Worm (Caenorhabditis elegans): ENCODE results near the gene C09E8.6.
"Not testable (repeated sequence)": the region's sequence is repeated elsewhere in the genome, so short reads cannot be mapped to it uniquely, and the experiment has no call there.

Gene C09E8.6

DNA sequence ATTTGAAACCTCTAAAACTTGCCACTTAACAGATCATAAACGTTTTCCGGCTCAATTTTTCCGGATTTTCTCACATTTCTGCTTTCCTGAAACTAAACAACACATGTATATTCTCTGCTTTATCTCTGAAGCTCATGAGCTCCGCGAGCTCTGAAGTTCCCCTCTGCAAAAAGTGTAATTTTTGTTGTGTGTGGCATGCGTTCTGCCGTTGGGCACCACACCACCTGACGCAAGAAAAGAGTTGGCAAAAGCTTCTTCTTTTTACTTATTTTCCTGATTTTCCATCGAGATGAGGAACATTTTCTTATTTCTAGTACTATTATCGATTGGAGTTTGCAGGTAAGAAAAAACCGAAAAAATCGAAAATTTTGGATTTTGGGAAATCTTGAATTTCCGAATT lies 29.9 kb upstream of the C09E8.6 start, which contains the start of gene lgc-34:
Gene lgc-34 (plus strand): TSS at position 200 of the 400 bp plus-strand sequence.
- TF ChIP-seq ets-7 (tag; optimal IDR thresholded peaks at IDR 0.05) (no peak), B0310.2 (tag; optimal IDR thresholded peaks at IDR 0.05) (no peak), aly-1 (tag; optimal IDR thresholded peaks at IDR 0.05) (no peak)

DNA sequence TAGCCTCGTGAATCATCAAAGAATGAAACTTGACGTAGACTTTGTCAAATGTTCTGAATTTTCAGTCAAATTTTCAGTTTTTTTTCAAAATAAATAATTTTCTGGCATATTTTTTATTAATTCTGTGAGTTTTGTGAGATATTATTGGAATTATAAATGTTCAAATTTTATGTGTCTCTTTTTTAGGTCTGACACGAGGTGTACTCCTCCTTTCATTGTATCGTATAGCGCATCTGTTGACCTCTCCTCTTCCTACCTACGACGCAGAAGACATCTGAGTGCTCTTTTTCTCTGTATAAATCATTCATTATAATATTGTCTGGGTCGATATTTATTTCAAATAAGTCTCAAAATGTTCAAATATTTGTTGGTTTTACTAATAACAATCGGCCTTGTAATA lies 21.1 kb upstream of the C09E8.6 start, which contains the start of gene T27A1.3:
Gene T27A1.3 (plus strand): TSS at position 301 of the 400 bp plus-strand sequence.
- not testable (repeated sequence) for TF ChIP-seq ceh-13 (GFP tag; optimal IDR thresholded peaks at IDR 0.05); hmg-4 (GFP tag; optimal IDR thresholded peaks at IDR 0.05); F13C5.2 (tag; optimal IDR thresholded peaks at IDR 0.05)

DNA sequence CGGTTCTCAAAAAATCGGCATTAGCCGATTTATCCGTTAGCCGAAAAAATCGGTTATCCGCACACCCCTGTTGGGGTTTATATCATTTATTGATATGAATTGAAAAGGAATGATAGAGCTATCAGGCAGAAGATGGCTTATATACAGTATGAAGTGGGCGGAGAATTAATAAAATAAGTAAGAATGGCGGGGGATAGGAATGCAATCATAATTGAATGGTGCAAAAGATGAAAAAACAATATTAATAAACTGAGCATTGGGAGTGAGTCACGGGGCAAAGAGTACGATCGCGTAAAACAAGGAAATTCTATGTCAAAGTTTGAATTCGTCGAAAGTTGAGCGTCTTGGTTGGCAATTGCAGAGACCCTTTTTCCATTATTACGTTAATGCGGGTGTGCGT lies 19.5 kb upstream of the C09E8.6 start, which contains the start of gene T27A1.2:
Gene T27A1.2 (minus strand): TSS at position 101 of the 400 bp plus-strand sequence.
- TF ChIP-seq aly-1 (tag; optimal IDR thresholded peaks at IDR 0.05) (no peak), sea-1 (GFP tag; conservative IDR thresholded peaks at IDR 0.05) (no peak), pes-1 (GFP tag; IDR thresholded peaks at IDR 0.05) (no peak), ceh-13 (GFP tag; optimal IDR thresholded peaks at IDR 0.05) (no peak), ets-7 (tag; optimal IDR thresholded peaks at IDR 0.05) (no peak), ceh-36 (tag; optimal IDR thresholded peaks at IDR 0.05) (no peak), scrt-1 (GFP tag; IDR thresholded peaks at IDR 0.05) (no peak), flt-1 (GFP tag; IDR thresholded peaks at IDR 0.05) (no peak), hnd-1 (tag; optimal IDR thresholded peaks at IDR 0.05) (no peak), F13C5.2 (tag; optimal IDR thresholded peaks at IDR 0.05) (no peak), hmbx-1 (tag; optimal IDR thresholded peaks at IDR 0.05) (no peak), tra-4 (tag; optimal IDR thresholded peaks at IDR 0.05) (no peak), tbx-11 (GFP tag; IDR thresholded peaks at IDR 0.05) (no peak), B0310.2 (tag; optimal IDR thresholded peaks at IDR 0.05) (no peak), tbx-37 (GFP tag; conservative IDR thresholded peaks at IDR 0.05) (no peak), hmg-4 (GFP tag; optimal IDR thresholded peaks at IDR 0.05) (no peak), ama-1 (optimal IDR thresholded peaks at IDR 0.05) (no peak)

DNA sequence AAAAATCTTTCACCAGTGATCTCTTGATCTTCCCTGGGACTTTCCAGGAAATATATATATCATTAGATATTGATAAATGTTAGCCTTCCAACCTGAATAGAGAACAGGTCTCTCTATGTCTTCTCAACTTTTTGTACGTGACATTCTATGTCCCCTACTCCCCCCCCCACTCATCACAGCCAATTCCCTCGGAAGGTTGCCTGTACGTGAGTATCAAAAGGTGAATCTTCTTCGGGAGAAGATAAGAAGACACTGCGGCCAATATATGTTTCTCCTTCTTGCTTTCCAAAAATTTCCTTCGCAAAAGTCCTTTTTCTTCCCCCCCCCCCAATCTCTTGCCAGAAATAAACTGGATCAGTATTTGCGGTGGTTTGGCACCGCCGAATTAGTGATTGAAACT lies 13.9 kb upstream of the C09E8.6 start:
- TF ChIP-seq tbx-37 (GFP tag; conservative IDR thresholded peaks at IDR 0.05) (no peak), F13C5.2 (tag; optimal IDR thresholded peaks at IDR 0.05) (no peak), tra-4 (tag; optimal IDR thresholded peaks at IDR 0.05) (no peak), ceh-36 (tag; optimal IDR thresholded peaks at IDR 0.05) (no peak), flt-1 (GFP tag; IDR thresholded peaks at IDR 0.05) (no peak), scrt-1 (GFP tag; IDR thresholded peaks at IDR 0.05) (no peak), tbx-11 (GFP tag; IDR thresholded peaks at IDR 0.05) (no peak), ets-7 (tag; optimal IDR thresholded peaks at IDR 0.05) (no peak), hnd-1 (tag; optimal IDR thresholded peaks at IDR 0.05) (no peak), aly-1 (tag; optimal IDR thresholded peaks at IDR 0.05) (no peak), ceh-13 (GFP tag; optimal IDR thresholded peaks at IDR 0.05) (no peak), ama-1 (optimal IDR thresholded peaks at IDR 0.05) (no peak), pes-1 (GFP tag; IDR thresholded peaks at IDR 0.05) (no peak), sea-1 (GFP tag; conservative IDR thresholded peaks at IDR 0.05) (no peak)

DNA sequence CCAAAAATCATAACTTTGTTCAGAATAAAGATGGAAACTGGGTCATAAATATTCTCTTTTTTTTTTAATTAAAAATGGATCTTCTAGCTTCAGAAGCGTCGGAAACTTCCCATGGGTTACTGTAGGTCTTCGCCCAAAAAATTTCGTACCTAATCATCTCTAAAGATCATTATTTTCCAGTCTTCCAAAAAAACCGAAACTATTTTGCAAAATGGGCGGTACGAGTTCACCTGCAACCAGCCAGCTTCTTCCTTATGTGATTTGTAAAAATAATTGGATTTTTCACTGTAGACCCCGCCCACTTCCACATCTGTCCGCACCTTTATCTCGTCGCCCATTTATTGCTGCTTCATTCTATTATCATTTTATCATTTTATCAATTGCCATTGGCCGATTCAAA lies 9.9 kb upstream of the C09E8.6 start, which contains the start of gene mlt-10:
Gene mlt-10 (plus strand): TSS at position 301 of the 400 bp plus-strand sequence.
- TF ChIP-seq flt-1 (GFP tag; IDR thresholded peaks at IDR 0.05) (no peak), B0310.2 (tag; optimal IDR thresholded peaks at IDR 0.05) (no peak), tbx-11 (GFP tag; IDR thresholded peaks at IDR 0.05) (no peak)

DNA sequence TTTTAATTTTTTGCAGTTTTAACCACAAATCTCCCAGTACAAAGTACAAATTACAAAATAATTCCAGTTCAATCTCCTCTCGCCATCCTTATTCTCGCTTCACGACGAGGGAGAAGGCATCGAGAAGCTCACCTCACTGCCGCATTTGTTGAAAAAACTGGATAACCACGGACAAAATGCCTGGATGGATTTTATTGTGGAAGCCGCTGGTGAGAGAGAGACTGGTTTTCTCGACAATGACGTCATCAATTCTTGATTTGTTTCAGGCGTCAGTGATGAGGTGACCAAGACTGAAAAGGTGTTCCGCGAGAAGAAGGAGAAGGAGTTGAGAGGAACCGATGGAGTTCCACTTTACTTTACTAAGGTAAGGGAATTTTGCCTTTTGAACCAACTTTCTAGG lies 6.8 kb upstream of the C09E8.6 start:
- TF ChIP-seq ceh-13 (GFP tag; optimal IDR thresholded peaks at IDR 0.05): no peak
- no peak for TF ChIP-seq F13C5.2 (tag; optimal IDR thresholded peaks at IDR 0.05)
- TF ChIP-seq tra-4 (tag; optimal IDR thresholded peaks at IDR 0.05): no peak
- TF ChIP-seq ceh-36 (tag; optimal IDR thresholded peaks at IDR 0.05): no peak
- TF ChIP-seq scrt-1 (GFP tag; IDR thresholded peaks at IDR 0.05): no peak
- TF ChIP-seq ama-1 (optimal IDR thresholded peaks at IDR 0.05): no peak
- TF ChIP-seq aly-1 (tag; optimal IDR thresholded peaks at IDR 0.05): no peak
- no peak for TF ChIP-seq ets-7 (tag; optimal IDR thresholded peaks at IDR 0.05)
- TF ChIP-seq hmbx-1 (tag; optimal IDR thresholded peaks at IDR 0.05): no peak
- no peak for TF ChIP-seq sea-1 (GFP tag; conservative IDR thresholded peaks at IDR 0.05)
- TF ChIP-seq flt-1 (GFP tag; IDR thresholded peaks at IDR 0.05): no peak
- no peak for TF ChIP-seq pes-1 (GFP tag; IDR thresholded peaks at IDR 0.05)
- no peak for TF ChIP-seq hmg-4 (GFP tag; optimal IDR thresholded peaks at IDR 0.05)

DNA sequence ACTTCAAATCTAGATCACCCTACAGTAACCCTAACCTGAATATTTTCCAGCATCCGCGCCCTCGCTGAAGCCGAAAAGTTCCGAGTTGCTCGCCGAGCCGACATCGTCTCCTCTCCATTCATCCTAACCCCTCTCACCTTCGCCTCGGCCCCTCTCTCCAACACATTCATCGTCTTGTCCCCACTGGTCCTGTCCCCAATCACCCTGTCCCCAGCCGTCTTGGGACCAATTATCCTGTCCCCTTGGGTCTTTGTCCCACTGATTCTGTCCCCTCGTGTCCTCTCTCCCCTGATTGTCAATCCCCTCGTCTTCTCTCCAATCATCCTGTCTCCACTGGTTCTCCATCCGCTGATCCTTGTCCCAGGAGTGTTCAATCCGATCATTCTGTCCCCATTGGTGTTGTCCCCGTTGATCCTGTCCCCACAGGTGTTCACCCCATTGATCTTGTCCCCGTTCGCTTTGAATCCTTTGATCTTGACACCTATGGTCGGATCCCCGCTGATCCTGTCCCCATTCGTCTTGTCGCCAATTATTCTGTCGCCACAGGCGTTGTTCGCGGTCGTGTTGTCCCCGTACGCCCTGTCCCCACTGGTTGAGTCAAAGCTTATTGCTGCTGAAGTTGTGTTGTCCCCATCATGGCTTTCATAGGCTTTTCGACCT lies 4.9 kb upstream of the C09E8.6 start, which contains the start of gene lips-7:
Gene lips-7 (plus strand): TSS at position 610 of the 660 bp plus-strand sequence.
- TF ChIP-seq pes-1 (GFP tag; IDR thresholded peaks at IDR 0.05) (no peak), tbx-37 (GFP tag; conservative IDR thresholded peaks at IDR 0.05) (no peak), aly-1 (tag; optimal IDR thresholded peaks at IDR 0.05) (peak; percentile 43)

DNA sequence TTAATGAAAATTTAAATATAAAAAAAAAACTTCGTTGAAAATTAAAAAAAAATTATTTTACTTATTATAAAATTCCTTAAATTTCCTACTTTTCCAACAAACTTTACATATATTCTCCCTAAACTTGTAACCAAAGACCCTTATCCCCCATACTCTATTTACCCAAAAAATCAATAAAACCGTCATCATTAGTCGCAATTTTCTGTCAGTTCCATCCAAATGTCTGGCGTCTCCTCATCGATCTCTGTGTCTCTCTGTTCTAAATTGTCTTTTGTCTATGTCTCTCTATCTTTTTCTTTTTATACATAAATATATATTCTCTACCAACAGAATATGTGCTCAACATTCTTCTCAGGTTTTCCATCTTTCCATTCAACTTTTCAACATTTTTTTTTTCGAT lies 926 bp upstream of the C09E8.6 start:
- no peak for TF ChIP-seq flt-1 (GFP tag; IDR thresholded peaks at IDR 0.05)
- no peak for TF ChIP-seq hmbx-1 (tag; optimal IDR thresholded peaks at IDR 0.05)
- TF ChIP-seq tbx-11 (GFP tag; IDR thresholded peaks at IDR 0.05): no peak
- no peak for TF ChIP-seq tbx-37 (GFP tag; conservative IDR thresholded peaks at IDR 0.05)
- TF ChIP-seq aly-1 (tag; optimal IDR thresholded peaks at IDR 0.05): no peak
- no peak for TF ChIP-seq ets-7 (tag; optimal IDR thresholded peaks at IDR 0.05)
- TF ChIP-seq B0310.2 (tag; optimal IDR thresholded peaks at IDR 0.05): no peak
- no peak for TF ChIP-seq hmg-4 (GFP tag; optimal IDR thresholded peaks at IDR 0.05)
- TF ChIP-seq sea-1 (GFP tag; conservative IDR thresholded peaks at IDR 0.05): no peak
- TF ChIP-seq ceh-13 (GFP tag; optimal IDR thresholded peaks at IDR 0.05): no peak
- TF ChIP-seq pes-1 (GFP tag; IDR thresholded peaks at IDR 0.05): no peak
- TF ChIP-seq F13C5.2 (tag; optimal IDR thresholded peaks at IDR 0.05): no peak
- no peak for TF ChIP-seq scrt-1 (GFP tag; IDR thresholded peaks at IDR 0.05)
